Worm (Caenorhabditis elegans) whole organism, L4/young adult: Measurements from ENCODE around the gene efn-2.

Source experiments
- W03F9.2 ChIP-seq: fragments of 150-350 bp; optimal IDR thresholded peaks from 2 replicates; lab custom pipeline; 2014; ENCODE audit warnings: missing biosample characterization, missing genetic modification characterization
- dao-5 ChIP-seq: sonication (generic microtip); optimal IDR thresholded peaks from 2 replicates; lab custom pipeline; 2016; ENCODE audit warnings: missing genotype, missing genetic modification characterization, moderate library complexity, missing compliant biosample characterization
- him-1 ChIP-seq: sonication (generic microtip); optimal IDR thresholded peaks from 2 replicates; lab custom pipeline; 2016; ENCODE audit warnings: missing genotype, missing genetic modification reagents, missing genetic modification characterization, missing compliant biosample characterization

Gene efn-2

ce11 chrIV:10609920-10610319, 33.8 kb downstream of the efn-2 start:
- TF ChIP-seq dao-5, result no peak
- no peak for TF ChIP-seq W03F9.2
- TF ChIP-seq him-1 (tag; lab: Kevin White, UChicago), result no peak

- no peak for TF ChIP-seq him-1 (tag; lab: Kevin White, UChicago)
- no peak for TF ChIP-seq W03F9.2
- no peak for TF ChIP-seq dao-5
Observed at ce11 chrIV:10612281-10612680, 36.1 kb downstream of the efn-2 start.

- no peak for TF ChIP-seq W03F9.2
- no peak for TF ChIP-seq him-1 (tag; lab: Kevin White, UChicago)
- TF ChIP-seq dao-5, result no peak
Observed at ce11 chrIV:10614918-10615477, 38.8 kb downstream of the efn-2 start, which contains the start of gene ptr-14. TSS of gene ptr-14 (plus strand) at chrIV:10615427.

- TF ChIP-seq W03F9.2 (no peak), him-1 (tag; lab: Kevin White, UChicago) (no peak), dao-5 (no peak)
Observed at ce11 chrIV:10616366-10616765, 40.2 kb downstream of the efn-2 start.

DNA sequence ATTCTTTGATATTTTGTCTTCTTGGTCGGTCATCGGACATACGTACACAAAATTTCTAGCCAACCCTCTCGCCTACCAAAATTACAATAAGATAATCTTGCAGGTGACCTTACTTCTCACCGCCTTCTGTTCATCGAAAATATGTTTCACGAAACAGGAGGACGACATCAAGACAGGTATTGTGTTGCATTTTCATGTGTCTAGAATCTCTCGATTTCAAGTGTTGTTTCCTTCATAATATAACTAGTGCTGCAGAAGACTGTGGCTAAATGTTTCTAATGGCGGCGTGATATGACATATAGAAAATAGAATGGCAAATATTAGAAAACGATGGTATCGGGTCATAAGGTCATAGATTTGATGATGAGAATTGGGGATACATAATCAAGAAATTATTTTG, 40.9 kb downstream of the efn-2 start:
- no peak for TF ChIP-seq W03F9.2
- no peak for TF ChIP-seq dao-5
- TF ChIP-seq him-1 (tag; lab: Kevin White, UChicago), result no peak

- no peak for TF ChIP-seq dao-5
- TF ChIP-seq W03F9.2, result no peak
- no peak for TF ChIP-seq him-1 (tag; lab: Kevin White, UChicago)
Observed at ce11 chrIV:10620811-10621210, 44.7 kb downstream of the efn-2 start, which contains the start of gene R09H10.7. TSS of gene R09H10.7 (plus strand) at chrIV:10621111.
